Fruit fly (Drosophila melanogaster) whole organism: ENCODE measurements around the gene CG5555.

Experiments used
- CG8478 ChIP-seq: fragments of >200 bp; optimal IDR thresholded peaks from 2 replicates; lab custom pipeline; 2018; ENCODE audit warnings: inconsistent platforms
- pan ChIP-seq: fragments of >200 bp; optimal IDR thresholded peaks from 2 replicates; lab custom pipeline; 2017
- psq ChIP-seq: fragments of >200 bp; optimal IDR thresholded peaks from 2 replicates; lab custom pipeline; 2017
- usp ChIP-seq: fragments of >200 bp; optimal IDR thresholded peaks from 2 replicates; lab custom pipeline; 2017; ENCODE audit warnings: missing biosample characterization, missing genetic modification characterization, mixed read lengths

DNA sequence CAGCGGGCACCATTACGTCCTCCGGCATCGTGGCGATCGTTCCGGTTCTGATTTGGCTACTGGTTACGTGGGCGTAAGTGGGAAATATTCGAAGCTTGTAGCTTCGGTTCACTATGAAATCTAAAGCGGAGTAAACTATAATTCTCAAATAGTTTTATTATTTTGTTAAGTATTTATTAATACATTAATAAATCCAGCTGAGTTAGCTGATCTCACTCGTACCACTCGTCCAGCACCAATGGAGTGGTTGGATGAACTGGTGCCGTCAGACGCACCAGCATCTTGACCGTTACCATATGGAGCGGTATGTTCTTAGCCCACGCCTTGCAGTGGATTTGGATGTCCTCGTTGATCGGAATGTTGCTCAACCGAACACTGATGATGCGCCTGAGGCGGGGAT lies 47.7 kb upstream of the CG5555 start, which contains the start of gene CG11703:
- no peak for TF ChIP-seq CG8478
- TF ChIP-seq pan (lab: Kevin White, UChicago): no peak
- TF ChIP-seq usp (GFP tag; lab: Kevin White, UChicago): no peak
- no peak for TF ChIP-seq psq (lab: Kevin White, UChicago)
